Fruit fly (Drosophila melanogaster): ENCODE measurements around the gene CapaR.

Gene CapaR

dm6 chr3L:21533270-21533948 is 28.6 kb downstream of the CapaR start, which contains the start of gene Mkrn1 (continued):
- TF ChIP-seq BEAF-32 (GFP tag; optimal IDR thresholded peaks at IDR 0.05), result peak; percentile 53
- no peak for TF ChIP-seq gsb-n (tag; optimal IDR thresholded peaks at IDR 0.05)
- peak; percentile 90 for TF ChIP-seq hb (GFP tag; IDR thresholded peaks at IDR 0.05; ENCODE audit: partially characterized antibody)
- no peak for TF ChIP-seq emc (GFP tag; optimal IDR thresholded peaks at IDR 0.05)
- no peak for TF ChIP-seq klu (GFP tag; IDR thresholded peaks at IDR 0.05)
- TF ChIP-seq Ada2b (GFP tag; IDR thresholded peaks at IDR 0.05), result no peak
- no peak for TF ChIP-seq repo (GFP tag; optimal IDR thresholded peaks at IDR 0.05)
- TF ChIP-seq CG10959 (GFP tag; IDR thresholded peaks at IDR 0.05), result no peak
- no peak for TF ChIP-seq Mes4 (GFP tag; optimal IDR thresholded peaks at IDR 0.05)
- peak; percentile 46 for TF ChIP-seq Sry-δ (GFP tag; optimal IDR thresholded peaks at IDR 0.05)
- no peak for TF ChIP-seq shn (GFP tag; optimal IDR thresholded peaks at IDR 0.05)
- no peak for TF ChIP-seq yki (optimal IDR thresholded peaks at IDR 0.05)
- no peak for TF ChIP-seq Dek (tag; optimal IDR thresholded peaks at IDR 0.05)
- peak; percentile 54; the same call in 1 of the 2 replicates for TF ChIP-seq amos (GFP tag; IDR thresholded peaks at IDR 0.05; ENCODE audit: partially characterized antibody)
- TF ChIP-seq gt (GFP tag; IDR thresholded peaks at IDR 0.05), result no peak
- peak; percentile 44 for TF ChIP-seq D19A (tag; optimal IDR thresholded peaks at IDR 0.05)
- peak; percentile 38 for TF ChIP-seq Dp (GFP tag; optimal IDR thresholded peaks at IDR 0.05)
- no peak for TF ChIP-seq CG32532 (GFP tag; IDR thresholded peaks at IDR 0.05)
- no peak for TF ChIP-seq CG3281 (GFP tag; optimal IDR thresholded peaks at IDR 0.05)
- TF ChIP-seq sens-2 (GFP tag; IDR thresholded peaks at IDR 0.05), result no peak
- TF ChIP-seq CG1529 (GFP tag; optimal IDR thresholded peaks at IDR 0.05), result no peak
- TF ChIP-seq CG5245 (GFP tag; optimal IDR thresholded peaks at IDR 0.05), result no peak
- peak; percentile 31 for TF ChIP-seq Ets97D (GFP tag; optimal IDR thresholded peaks at IDR 0.05)
- TF ChIP-seq fd64A (GFP tag; optimal IDR thresholded peaks at IDR 0.05), result no peak
- no peak for TF ChIP-seq fu2 (GFP tag; optimal IDR thresholded peaks at IDR 0.05)
- TF ChIP-seq CG3407 (GFP tag; optimal IDR thresholded peaks at IDR 0.05), result no peak
- peak; percentile 89 for TF ChIP-seq nerfin-1 (tag; optimal IDR thresholded peaks at IDR 0.05)
- TF ChIP-seq CG12942 (GFP tag; optimal IDR thresholded peaks at IDR 0.05), result no peak
- TF ChIP-seq chn (GFP tag; optimal IDR thresholded peaks at IDR 0.05), result no peak
- TF ChIP-seq CG5180 (GFP tag; optimal IDR thresholded peaks at IDR 0.05), result no peak
- no peak for TF ChIP-seq ranshi (GFP tag; IDR thresholded peaks at IDR 0.05)
- peak; percentile 58; the same call in 1 of the 2 replicates for TF ChIP-seq inv (GFP tag; IDR thresholded peaks at IDR 0.05; ENCODE audit: partially characterized antibody)
- TF ChIP-seq Awh (GFP tag; IDR thresholded peaks at IDR 0.05), result no peak
- TF ChIP-seq MESR4 (GFP tag; optimal IDR thresholded peaks at IDR 0.05), result peak; percentile 97
- TF ChIP-seq slp2 (GFP tag; optimal IDR thresholded peaks at IDR 0.05), result no peak
- TF ChIP-seq CG4404 (GFP tag; IDR thresholded peaks at IDR 0.05), result no peak
- TF ChIP-seq CG33213 (GFP tag; optimal IDR thresholded peaks at IDR 0.05), result peak; percentile 66
- no peak; the same call in 2 of the 3 replicates for TF ChIP-seq CG17361 (GFP tag; IDR thresholded peaks at IDR 0.05)
- TF ChIP-seq tio (GFP tag; optimal IDR thresholded peaks at IDR 0.05), result no peak
- TF ChIP-seq nmo (GFP tag; optimal IDR thresholded peaks at IDR 0.05), result peak; percentile 33
- TF ChIP-seq CG4707 (GFP tag; optimal IDR thresholded peaks at IDR 0.05), result no peak
- no peak for TF ChIP-seq Poxn (GFP tag; IDR thresholded peaks at IDR 0.05)
- no peak for TF ChIP-seq HHEX (GFP tag; optimal IDR thresholded peaks at IDR 0.05)
- TF ChIP-seq dimm (GFP tag; IDR thresholded peaks at IDR 0.05), result no peak
- no peak for TF ChIP-seq Xbp1 (GFP tag; optimal IDR thresholded peaks at IDR 0.05)
- no peak for TF ChIP-seq esg (GFP tag; conservative IDR thresholded peaks at IDR 0.05)
- TF ChIP-seq CG1233 (GFP tag; optimal IDR thresholded peaks at IDR 0.05), result no peak
- TF ChIP-seq CG12155 (GFP tag; optimal IDR thresholded peaks at IDR 0.05), result no peak
- TF ChIP-seq CG8290 (GFP tag; optimal IDR thresholded peaks at IDR 0.05), result peak; percentile 80
- no peak for TF ChIP-seq CG8290 (tag; optimal IDR thresholded peaks at IDR 0.05)
- TF ChIP-seq zen (tag; optimal IDR thresholded peaks at IDR 0.05), result peak; percentile 4
- TF ChIP-seq CTCF (GFP tag; optimal IDR thresholded peaks at IDR 0.05), result peak; percentile 12

Data from whole organism, embryonic.